Fruit fly (Drosophila melanogaster) whole organism, embryonic: ENCODE results near the gene CG31974.

Experiments used
- Adf1 ChIP-seq: fragments of 200-800 bp; sonication (Bioruptor generic); IDR thresholded peaks from 2 replicates; pipeline ENCODE4 v1.3.6; 2022; ENCODE audit warnings: missing biosample characterization, missing genetic modification characterization
- B-H1 ChIP-seq: fragments of 200-800 bp; sonication (Bioruptor generic); IDR thresholded peaks from 3 replicates; pipeline ENCODE4 v1.3.6; 2022; ENCODE audit warnings: missing biosample characterization, missing genetic modification characterization
- CG10147 ChIP-seq: fragments of 200-800 bp; sonication (Bioruptor generic); optimal IDR thresholded peaks from 2 replicates; lab custom pipeline; 2019; ENCODE audit warnings: missing biosample characterization, mild to moderate bottlenecking, missing genetic modification characterization, moderate library complexity
- CG10267 ChIP-seq: fragments of 200-800 bp; sonication (Bioruptor generic); optimal IDR thresholded peaks from 2 replicates; lab custom pipeline; 2018; ENCODE audit warnings: missing biosample characterization, mild to moderate bottlenecking, missing genetic modification characterization, moderate library complexity
- CG10431 ChIP-seq: fragments of 200-800 bp; sonication (Bioruptor generic); optimal IDR thresholded peaks from 3 replicates; lab custom pipeline; 2018; ENCODE audit warnings: missing biosample characterization, mild to moderate bottlenecking, missing genetic modification characterization
- CG10979 ChIP-seq: fragments of 200-800 bp; sonication (Bioruptor generic); optimal IDR thresholded peaks from 2 replicates; lab custom pipeline; 2018; ENCODE audit warnings: missing biosample characterization, mild to moderate bottlenecking, missing genetic modification characterization, moderate library complexity
- CG11456 ChIP-seq: fragments of 200-800 bp; sonication (Bioruptor generic); IDR thresholded peaks from 3 replicates; pipeline ENCODE4 v1.3.6; 2022; ENCODE audit warnings: missing biosample characterization, missing genetic modification characterization
- CG11696 ChIP-seq: fragments of 200-800 bp; sonication (Bioruptor generic); IDR thresholded peaks from 2 replicates; pipeline ENCODE4 v1.3.6; 2022; ENCODE audit warnings: missing biosample characterization, missing genetic modification characterization
- CG12299 ChIP-seq: fragments of 200-800 bp; sonication (Bioruptor generic); optimal IDR thresholded peaks from 2 replicates; lab custom pipeline; 2018; ENCODE audit warnings: missing biosample characterization, mild to moderate bottlenecking, missing genetic modification characterization
- CG12659 ChIP-seq: fragments of 200-800 bp; sonication (Bioruptor generic); optimal IDR thresholded peaks from 3 replicates; lab custom pipeline; 2017; ENCODE audit warnings: mild to moderate bottlenecking, missing biosample characterization, missing genetic modification reagents, missing genetic modification characterization
- CG13424 ChIP-seq: fragments of 200-800 bp; sonication (Bioruptor generic); optimal IDR thresholded peaks from 2 replicates; lab custom pipeline; 2019; ENCODE audit warnings: missing biosample characterization, mild to moderate bottlenecking, missing genetic modification characterization, moderate library complexity
- CG15514 ChIP-seq: fragments of 200-800 bp; sonication (Bioruptor generic); optimal IDR thresholded peaks from 3 replicates; lab custom pipeline; 2017; ENCODE audit warnings: missing biosample characterization, missing genetic modification characterization, mild to moderate bottlenecking, moderate library complexity, missing genetic modification reagents
- CG16863 ChIP-seq: fragments of 200-800 bp; sonication (Bioruptor generic); optimal IDR thresholded peaks from 3 replicates; lab custom pipeline; 2016; ENCODE audit warnings: missing biosample characterization, missing genetic modification characterization
- CG17186 ChIP-seq: fragments of 200-800 bp; sonication (Bioruptor generic); optimal IDR thresholded peaks from 3 replicates; lab custom pipeline; 2017; ENCODE audit warnings: missing biosample characterization, missing genetic modification reagents, missing genetic modification characterization
- CG18764 ChIP-seq: fragments of 200-800 bp; sonication (Bioruptor generic); optimal IDR thresholded peaks from 3 replicates; lab custom pipeline; 2016; ENCODE audit warnings: missing biosample characterization, missing genetic modification characterization
- CG2116 ChIP-seq: fragments of 200-800 bp; sonication (Bioruptor generic); optimal IDR thresholded peaks from 3 replicates; lab custom pipeline; 2018; ENCODE audit warnings: missing biosample characterization, mild to moderate bottlenecking, missing genetic modification characterization
- CG30020 ChIP-seq: fragments of 200-800 bp; optimal IDR thresholded peaks from 2 replicates; lab custom pipeline; 2019; ENCODE audit warnings: missing biosample characterization, mild to moderate bottlenecking, missing genetic modification characterization, moderate library complexity
- CG33213 ChIP-seq: fragments of 200-800 bp; sonication (Bioruptor generic); optimal IDR thresholded peaks from 3 replicates; lab custom pipeline; 2016; ENCODE audit warnings: missing biosample characterization, missing genetic modification characterization
- CG3995 ChIP-seq: fragments of 200-800 bp; sonication (Bioruptor generic); optimal IDR thresholded peaks from 3 replicates; lab custom pipeline; 2016; ENCODE audit warnings: missing biosample characterization, missing genetic modification characterization
- CG8388 ChIP-seq: fragments of 200-800 bp; sonication (Bioruptor generic); optimal IDR thresholded peaks from 2 replicates; lab custom pipeline; 2019; ENCODE audit warnings: missing biosample characterization, mild to moderate bottlenecking, missing genetic modification characterization, moderate library complexity
- CG8924 ChIP-seq: fragments of 200-800 bp; optimal IDR thresholded peaks from 3 replicates; lab custom pipeline; 2019; ENCODE audit warnings: missing biosample characterization, mild to moderate bottlenecking, missing genetic modification characterization, moderate library complexity
- Camta ChIP-seq: fragments of 200-800 bp; sonication (Bioruptor generic); optimal IDR thresholded peaks from 2 replicates; lab custom pipeline; 2016; ENCODE audit warnings: missing biosample characterization, missing genetic modification characterization
- Dp ChIP-seq: fragments of 200-800 bp; sonication (Bioruptor generic); optimal IDR thresholded peaks from 2 replicates; lab custom pipeline; 2018; ENCODE audit warnings: missing biosample characterization, mild to moderate bottlenecking, missing genetic modification characterization, moderate library complexity
- Dref ChIP-seq: fragments of 200-800 bp; sonication (Bioruptor generic); IDR thresholded peaks from 2 replicates; pipeline ENCODE4 v1.3.6; 2022; ENCODE audit warnings: missing biosample characterization, missing genetic modification characterization
- E2f2 ChIP-seq: fragments of 200-800 bp; sonication (Bioruptor generic); IDR thresholded peaks from 2 replicates; pipeline ENCODE4 v1.3.6; 2022; ENCODE audit warnings: missing biosample characterization, missing genetic modification characterization
- Hand ChIP-seq: fragments of 200-800 bp; sonication (Bioruptor generic); optimal IDR thresholded peaks from 2 replicates; lab custom pipeline; 2017; ENCODE audit warnings: mild to moderate bottlenecking, missing biosample characterization, missing genetic modification reagents, missing genetic modification characterization
- HmgZ ChIP-seq: fragments of 200-800 bp; sonication (Bioruptor generic); optimal IDR thresholded peaks from 2 replicates; lab custom pipeline; 2018; ENCODE audit warnings: missing biosample characterization, mild to moderate bottlenecking, missing genetic modification characterization
- MBD-R2 ChIP-seq: fragments of 200-800 bp; sonication (Bioruptor generic); IDR thresholded peaks from 2 replicates; pipeline ENCODE4 v1.3.6; 2022; ENCODE audit warnings: missing biosample characterization, missing genetic modification characterization
- Nf-YC ChIP-seq: fragments of 200-800 bp; optimal IDR thresholded peaks from 3 replicates; lab custom pipeline; 2019; ENCODE audit warnings: missing biosample characterization, mild to moderate bottlenecking, missing genetic modification characterization, moderate library complexity
- Oli ChIP-seq: fragments of 200-800 bp; sonication (Bioruptor generic); optimal IDR thresholded peaks from 2 replicates; lab custom pipeline; 2018; ENCODE audit warnings: missing biosample characterization, mild to moderate bottlenecking, missing genetic modification characterization, moderate library complexity
- Rfx ChIP-seq: fragments of 200-800 bp; sonication (Bioruptor generic); IDR thresholded peaks from 2 replicates; pipeline ENCODE4 v1.3.6; 2022; ENCODE audit warnings: missing biosample characterization, missing genetic modification characterization
- Tbp ChIP-seq: fragments of >200 bp; optimal IDR thresholded peaks from 2 replicates; lab custom pipeline; 2018; ENCODE audit warnings: missing biosample characterization, missing genetic modification characterization
- Xbp1 ChIP-seq: fragments of 200-800 bp; sonication (Bioruptor generic); optimal IDR thresholded peaks from 3 replicates; lab custom pipeline; 2016; ENCODE audit warnings: missing biosample characterization, mild to moderate bottlenecking, missing genetic modification characterization
- ab ChIP-seq: fragments of 200-800 bp; sonication (Bioruptor generic); optimal IDR thresholded peaks from 2 replicates; lab custom pipeline; 2016; ENCODE audit warnings: missing biosample characterization, missing genetic modification characterization
- br ChIP-seq: fragments of >200 bp; optimal IDR thresholded peaks from 2 replicates; lab custom pipeline; 2017
- cwo ChIP-seq: fragments of 200-800 bp; sonication (Bioruptor generic); optimal IDR thresholded peaks from 3 replicates; lab custom pipeline; 2017; ENCODE audit warnings: missing biosample characterization, missing genetic modification characterization, mild to moderate bottlenecking, moderate library complexity, missing genetic modification reagents
- dimm ChIP-seq: fragments of 200-800 bp; sonication (Bioruptor generic); IDR thresholded peaks from 2 replicates; pipeline ENCODE4 v1.3.6; 2022; ENCODE audit warnings: missing biosample characterization, missing genetic modification characterization
- emc ChIP-seq: fragments of 200-800 bp; sonication (Bioruptor generic); optimal IDR thresholded peaks from 2 replicates; lab custom pipeline; 2016; ENCODE audit warnings: missing biosample characterization, missing genetic modification characterization
- eve ChIP-seq, 2 experiments: fragments of >200 bp; optimal IDR thresholded peaks; 2 replicates each; lab custom pipeline; 2017; ENCODE audit warnings: missing biosample characterization in 2 of 2, missing genetic modification characterization in 2 of 2
- gro ChIP-seq: fragments of 200-800 bp; sonication (Bioruptor generic); optimal IDR thresholded peaks from 2 replicates; lab custom pipeline; 2016; ENCODE audit warnings: missing biosample characterization, missing genetic modification characterization
- gsb ChIP-seq: fragments of 200-800 bp; sonication (Bioruptor generic); IDR thresholded peaks from 2 replicates; pipeline ENCODE4 v1.3.6; 2022; ENCODE audit warnings: missing biosample characterization, missing genetic modification characterization
- hbn ChIP-seq: fragments of 200-800 bp; sonication (Bioruptor generic); IDR thresholded peaks from 2 replicates; pipeline ENCODE4 v1.3.6; 2022; ENCODE audit warnings: missing biosample characterization, missing genetic modification characterization; ENCODE audit not compliant: partially characterized antibody
- hth ChIP-seq: fragments of >200 bp; optimal IDR thresholded peaks from 2 replicates; lab custom pipeline; 2017; ENCODE audit warnings: inconsistent platforms
- jing ChIP-seq: fragments of 200-800 bp; sonication (Bioruptor generic); optimal IDR thresholded peaks from 2 replicates; lab custom pipeline; 2018; ENCODE audit warnings: missing biosample characterization, mild to moderate bottlenecking, missing genetic modification characterization
- kay ChIP-seq: fragments of 200-800 bp; sonication (Bioruptor generic); optimal IDR thresholded peaks from 2 replicates; lab custom pipeline; 2016; ENCODE audit warnings: missing biosample characterization, missing genetic modification characterization
- luna ChIP-seq: fragments of 200-800 bp; sonication (Bioruptor generic); optimal IDR thresholded peaks from 2 replicates; lab custom pipeline; 2016; ENCODE audit warnings: missing biosample characterization, missing genetic modification characterization
- pho ChIP-seq: fragments of 200-800 bp; sonication (Bioruptor generic); optimal IDR thresholded peaks from 2 replicates; lab custom pipeline; 2016; ENCODE audit warnings: missing biosample characterization, missing genetic modification characterization
- sd ChIP-seq: fragments of 200-800 bp; sonication (Bioruptor generic); optimal IDR thresholded peaks from 3 replicates; lab custom pipeline; 2018; ENCODE audit warnings: missing biosample characterization, mild to moderate bottlenecking, missing genetic modification characterization, moderate library complexity
- shn ChIP-seq: fragments of 200-800 bp; sonication (Bioruptor generic); optimal IDR thresholded peaks from 3 replicates; lab custom pipeline; 2016; ENCODE audit warnings: missing biosample characterization, missing genetic modification characterization
- ssp ChIP-seq: fragments of 200-800 bp; sonication (Bioruptor generic); IDR thresholded peaks from 2 replicates; pipeline ENCODE4 v1.3.6; 2022; ENCODE audit warnings: missing biosample characterization, missing genetic modification characterization
- tup ChIP-seq: fragments of 200-800 bp; sonication (Bioruptor generic); optimal IDR thresholded peaks from 2 replicates; lab custom pipeline; 2016; ENCODE audit warnings: missing biosample characterization, mild to moderate bottlenecking, missing genetic modification characterization, moderate library complexity
- wek ChIP-seq: fragments of 200-800 bp; sonication (Bioruptor generic); optimal IDR thresholded peaks from 3 replicates; lab custom pipeline; 2018; ENCODE audit warnings: missing biosample characterization, mild to moderate bottlenecking, missing genetic modification characterization, moderate library complexity
- yki ChIP-seq: fragments of >200 bp; optimal IDR thresholded peaks from 3 replicates; lab custom pipeline; 2018

The CG31974 gene

DNA sequence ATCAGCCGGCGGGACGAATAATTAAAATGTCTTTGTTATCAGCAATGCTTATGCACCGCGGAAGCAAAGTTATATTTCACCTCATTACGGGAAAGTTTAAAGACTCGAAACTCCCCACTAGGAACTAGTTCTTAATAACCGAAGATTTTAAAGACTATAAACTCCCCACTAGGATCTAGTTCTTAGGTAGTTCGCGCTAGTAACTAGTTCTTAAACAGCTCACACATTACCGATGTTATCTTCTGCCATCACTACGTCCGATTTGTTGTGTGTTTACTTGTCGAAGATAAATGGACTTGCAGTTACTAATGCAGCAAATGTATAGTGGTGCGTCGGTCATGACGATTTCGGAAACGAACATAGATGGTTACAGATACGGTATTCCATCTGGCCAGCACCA is at the start of gene CG31974, which contains the start of gene CG11454:
Gene CG31974 (minus strand): TSS at position 4 of the 400 bp plus-strand sequence.
Gene CG11454 (plus strand): TSS at position 236 of the 400 bp plus-strand sequence.
- no peak for TF ChIP-seq luna
- no peak for TF ChIP-seq Hand
- no peak for TF ChIP-seq CG17186 (GFP tag; lab: Kevin White, UChicago)
- TF ChIP-seq hth (lab: Kevin White, UChicago): no peak
- no peak for TF ChIP-seq CG10431 (GFP tag; lab: Kevin White, UChicago)
- peak; percentile 7 for TF ChIP-seq CG10979
- no peak for TF ChIP-seq yki (lab: Kevin White, UChicago)
- TF ChIP-seq ab: no peak
- TF ChIP-seq ssp: no peak
- no peak for TF ChIP-seq CG8924
- peak; percentile 76 for TF ChIP-seq MBD-R2 (GFP tag; lab: Robert Waterston, UW)
- TF ChIP-seq CG12659 (GFP tag; lab: Kevin White, UChicago): peak; percentile 28
- TF ChIP-seq CG11696 (GFP tag; lab: Robert Waterston, UW): no peak
- no peak for TF ChIP-seq B-H1 (GFP tag; lab: Robert Waterston, UW)
- no peak for TF ChIP-seq jing (GFP tag; lab: Kevin White, UChicago)
- no peak for TF ChIP-seq CG18764 (GFP tag; lab: Kevin White, UChicago)
- no peak for TF ChIP-seq shn (GFP tag; lab: Kevin White, UChicago)
- no peak for TF ChIP-seq CG11456 (GFP tag; lab: Robert Waterston, UW)
- TF ChIP-seq kay (GFP tag; lab: Kevin White, UChicago): no peak
- TF ChIP-seq Oli (tag; lab: Kevin White, UChicago): no peak
- no peak for TF ChIP-seq CG13424 (tag; lab: Kevin White, UChicago)
- no peak for TF ChIP-seq Camta
- peak; percentile 61 for TF ChIP-seq HmgZ
- no peak for TF ChIP-seq tup (GFP tag; lab: Kevin White, UChicago)
- TF ChIP-seq CG15514 (GFP tag; lab: Kevin White, UChicago): peak; percentile 100
- TF ChIP-seq CG16863 (GFP tag; lab: Kevin White, UChicago): no peak
- peak; percentile 92 for TF ChIP-seq hbn (GFP tag; lab: Robert Waterston, UW)
- no peak for TF ChIP-seq gro (GFP tag; lab: Kevin White, UChicago)
- TF ChIP-seq Nf-YC (tag; lab: Kevin White, UChicago): peak; percentile 9
- no peak for TF ChIP-seq sd
- TF ChIP-seq Xbp1 (GFP tag; lab: Kevin White, UChicago): no peak
- TF ChIP-seq CG8388: no peak
- TF ChIP-seq Tbp: no peak
- peak; percentile 44 for TF ChIP-seq Dref (GFP tag; lab: Robert Waterston, UW)
- TF ChIP-seq CG30020 (tag; lab: Kevin White, UChicago): peak; percentile 5
- TF ChIP-seq CG12299: no peak
- no peak for TF ChIP-seq Adf1
- TF ChIP-seq br: no peak
- TF ChIP-seq CG33213 (GFP tag; lab: Kevin White, UChicago): peak; percentile 44
- TF ChIP-seq CG2116 (GFP tag; lab: Kevin White, UChicago): peak; percentile 29
- no peak for TF ChIP-seq CG10147
- TF ChIP-seq E2f2 (GFP tag; lab: Robert Waterston, UW): peak; percentile 88
- TF ChIP-seq cwo (GFP tag; lab: Kevin White, UChicago): no peak
- peak; percentile 85 for TF ChIP-seq Dp (GFP tag; lab: Kevin White, UChicago)
- TF ChIP-seq CG3995 (GFP tag; lab: Kevin White, UChicago): peak; percentile 38
- TF ChIP-seq Rfx (GFP tag; lab: Robert Waterston, UW): peak; percentile 18; the same call in 1 of the 2 replicates
- TF ChIP-seq eve (GFP tag; optimal IDR thresholded peaks at IDR 0.05; lab: Kevin White, UChicago): no peak
- no peak for TF ChIP-seq gsb (GFP tag; lab: Robert Waterston, UW)
- TF ChIP-seq pho: no peak
- TF ChIP-seq CG10267 (tag; lab: Kevin White, UChicago): peak; percentile 34
- no peak for TF ChIP-seq emc
- TF ChIP-seq dimm (GFP tag; lab: Robert Waterston, UW): no peak
- TF ChIP-seq wek (GFP tag; lab: Kevin White, UChicago): peak; percentile 3
